Worm (Caenorhabditis elegans) whole organism, L4 larva: Measurements from ENCODE around the gene spig-5.

Experiments used
- R02D3.7 ChIP-seq: fragments of 150-350 bp; sonication (generic microtip); optimal IDR thresholded peaks from 3 replicates; lab custom pipeline; 2014; ENCODE audit warnings: missing biosample characterization, missing genetic modification characterization
- ZK337.2 ChIP-seq: fragments of 200-800 bp; sonication (Bioruptor generic); IDR thresholded peaks from 2 replicates; pipeline ENCODE4 v1.3.6; 2022; ENCODE audit warnings: missing genetic modification reagents, missing genetic modification characterization, missing compliant biosample characterization
- ama-1 ChIP-seq: fragments of 150-350 bp; optimal IDR thresholded peaks from 2 replicates; lab custom pipeline; 2014; ENCODE audit warnings: inconsistent platforms, mixed read lengths
- ceh-82 ChIP-seq: sonication (generic microtip); optimal IDR thresholded peaks from 2 replicates; lab custom pipeline; 2017; ENCODE audit warnings: missing biosample characterization, missing genetic modification characterization
- dpl-1 ChIP-seq: fragments of 150-350 bp; optimal IDR thresholded peaks from 2 replicates; lab custom pipeline; 2014; ENCODE audit warnings: missing biosample characterization, missing genetic modification reagents, missing genetic modification characterization
- fkh-10 ChIP-seq: fragments of 150-350 bp; optimal IDR thresholded peaks from 2 replicates; lab custom pipeline; 2014; ENCODE audit warnings: missing biosample characterization, missing genetic modification reagents, missing genetic modification characterization
- fos-1 ChIP-seq: fragments of 150-350 bp; optimal IDR thresholded peaks from 2 replicates; lab custom pipeline; 2014; ENCODE audit warnings: missing biosample characterization, missing genetic modification characterization
- lin-29 ChIP-seq: fragments of 200-800 bp; sonication (Bioruptor generic); IDR thresholded peaks from 2 replicates; pipeline ENCODE4 v1.3.6; 2022; ENCODE audit warnings: missing genetic modification reagents, missing genetic modification characterization, missing compliant biosample characterization
- lsy-2 ChIP-seq, 2 experiments: fragments of 150-350 bp in 1 of 2; sonication (generic microtip) in 1 of 2; optimal IDR thresholded peaks; 2 replicates each; lab custom pipeline; 2014 to 2017; ENCODE audit warnings: missing biosample characterization in 2 of 2, missing genetic modification characterization in 2 of 2
- mdl-1 ChIP-seq, 2 experiments: fragments of 150-350 bp in 1 of 2; sonication (generic microtip) in 1 of 2; optimal IDR thresholded peaks; 2 replicates each; lab custom pipeline; 2014 to 2017; ENCODE audit warnings: missing biosample characterization in 2 of 2, missing genetic modification characterization in 2 of 2
- nhr-25 ChIP-seq: sonication (generic microtip); optimal IDR thresholded peaks from 2 replicates; lab custom pipeline; 2017; ENCODE audit warnings: missing genetic modification characterization, mild to moderate bottlenecking, missing compliant biosample characterization, antibody characterized with exemption, moderate library complexity, borderline replicate concordance; ENCODE audit not compliant: insufficient read depth
- nhr-76 ChIP-seq: fragments of 150-350 bp; optimal IDR thresholded peaks from 2 replicates; lab custom pipeline; 2014; ENCODE audit warnings: missing biosample characterization, missing genetic modification characterization
- pqm-1 ChIP-seq: sonication (generic microtip); optimal IDR thresholded peaks from 2 replicates; lab custom pipeline; 2017; ENCODE audit warnings: missing biosample characterization, missing genetic modification characterization
- zag-1 ChIP-seq: fragments of 150-350 bp; optimal IDR thresholded peaks from 2 replicates; lab custom pipeline; 2014; ENCODE audit warnings: missing biosample characterization, missing genetic modification characterization

DNA sequence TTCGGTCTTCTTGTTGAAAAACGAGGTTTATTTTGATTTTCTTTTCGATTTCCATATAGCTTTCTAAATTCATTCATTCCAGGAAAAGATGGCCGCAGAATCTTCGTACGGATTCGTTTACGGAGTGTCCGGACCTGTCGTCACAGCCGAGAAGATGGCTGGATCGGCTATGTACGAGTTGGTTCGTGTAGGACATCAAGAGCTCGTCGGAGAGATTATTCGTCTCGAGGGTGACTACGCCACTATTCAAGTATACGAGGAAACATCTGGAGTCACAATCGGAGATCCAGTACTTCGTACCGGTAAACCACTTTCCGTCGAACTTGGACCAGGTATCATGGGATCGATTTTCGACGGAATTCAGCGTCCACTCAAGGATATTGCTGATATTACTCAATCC is 43.4 kb downstream of the spig-5 start, which contains the start of gene vha-13:
- no peak for TF ChIP-seq R02D3.7
- TF ChIP-seq fkh-10 (GFP tag; lab: Kevin White, UChicago): no peak
- no peak for TF ChIP-seq ama-1 (lab: Kevin White, UChicago)
- TF ChIP-seq fos-1 (tag; lab: Kevin White, UChicago): no peak
- TF ChIP-seq nhr-25: no peak
- no peak for TF ChIP-seq dpl-1
- no peak for TF ChIP-seq pqm-1 (tag; lab: Kevin White, UChicago)
- no peak for TF ChIP-seq nhr-76 (tag; lab: Kevin White, UChicago)
- no peak for TF ChIP-seq zag-1 (tag; lab: Kevin White, UChicago)
- no peak for TF ChIP-seq mdl-1 (tag; optimal IDR thresholded peaks at IDR 0.05; lab: Kevin White, UChicago)
- no peak for TF ChIP-seq lin-29 (GFP tag; lab: Robert Waterston, UW)
- no peak for TF ChIP-seq ceh-82 (tag; lab: Kevin White, UChicago)
- no peak for TF ChIP-seq lsy-2 (tag; optimal IDR thresholded peaks at IDR 0.05; lab: Kevin White, UChicago)
- no peak for TF ChIP-seq ZK337.2 (GFP tag; lab: Robert Waterston, UW)
